Worm (Caenorhabditis elegans) whole organism, young adult: ENCODE data around the gene fat-1.

Source experiments
- F37B4.10 ChIP-seq: fragments of 200-800 bp; sonication (Bioruptor generic); IDR thresholded peaks from 2 replicates; pipeline ENCODE4 v1.3.6; 2022; ENCODE audit warnings: missing genetic modification characterization, missing compliant biosample characterization
- K11D2.4 ChIP-seq: fragments of 200-800 bp; sonication (Bioruptor generic); IDR thresholded peaks from 2 replicates; pipeline ENCODE4 v1.3.6; 2022; ENCODE audit warnings: missing genetic modification reagents, missing genetic modification characterization, missing compliant biosample characterization
- Y67H2A.10 ChIP-seq: fragments of 200-800 bp; sonication (Bioruptor generic); conservative IDR thresholded peaks from 2 replicates; pipeline ENCODE4 v1.3.6; 2022; ENCODE audit warnings: missing genetic modification reagents, missing genetic modification characterization, missing compliant biosample characterization
- bed-1 ChIP-seq: fragments of 200-800 bp; sonication (Bioruptor generic); IDR thresholded peaks from 2 replicates; pipeline ENCODE4 v1.3.6; 2022; ENCODE audit warnings: missing genetic modification reagents, missing genetic modification characterization, missing compliant biosample characterization
- die-1 ChIP-seq: sonication (generic microtip); optimal IDR thresholded peaks from 2 replicates; lab custom pipeline; 2016; ENCODE audit warnings: missing genotype, mild to moderate bottlenecking, missing genetic modification characterization, missing compliant biosample characterization
- let-607 ChIP-seq, 2 experiments: fragments of 200-800 bp in 1 of 2; sonication (Bioruptor generic) in 1 of 2; sonication (generic microtip) in 1 of 2; optimal IDR thresholded peaks; 2 replicates each; lab custom pipeline; 2016 to 2018; ENCODE audit warnings: mild to moderate bottlenecking in 2 of 2, missing compliant biosample characterization in 2 of 2, missing genetic modification characterization in 2 of 2, moderate library complexity in 2 of 2, missing genotype in 1 of 2
- snpc-1.3 ChIP-seq: sonication (generic microtip); optimal IDR thresholded peaks from 2 replicates; lab custom pipeline; 2017; ENCODE audit warnings: missing genetic modification characterization, mild to moderate bottlenecking, missing compliant biosample characterization, antibody characterized with exemption, moderate library complexity, missing genotype, missing genetic modification reagents; ENCODE audit not compliant: insufficient read depth
- snpc-4 ChIP-seq, 5 experiments: fragments of 150-350 bp in 1 of 5; sonication (generic microtip) in 4 of 5; optimal IDR thresholded peaks; 2 replicates each; lab custom pipeline; 2014 to 2018; ENCODE audit warnings: missing genetic modification characterization in 5 of 5, missing biosample characterization in 3 of 5, antibody characterized with exemption in 2 of 5, mild to moderate bottlenecking in 2 of 5, missing compliant biosample characterization in 2 of 5, missing genotype in 2 of 5, moderate library complexity in 2 of 5, missing genetic modification reagents in 1 of 5
- somi-1 ChIP-seq: fragments of 200-800 bp; sonication (Bioruptor generic); optimal IDR thresholded peaks from 2 replicates; lab custom pipeline; 2018; ENCODE audit warnings: mild to moderate bottlenecking, missing genetic modification characterization, missing compliant biosample characterization
- xnd-1 ChIP-seq: sonication (generic microtip); optimal IDR thresholded peaks from 2 replicates; lab custom pipeline; 2016; ENCODE audit warnings: missing genotype, missing genetic modification reagents, missing genetic modification characterization, missing compliant biosample characterization
- ztf-26 ChIP-seq: sonication (generic microtip); optimal IDR thresholded peaks from 2 replicates; lab custom pipeline; 2017; ENCODE audit warnings: missing genetic modification characterization, missing compliant biosample characterization

DNA sequence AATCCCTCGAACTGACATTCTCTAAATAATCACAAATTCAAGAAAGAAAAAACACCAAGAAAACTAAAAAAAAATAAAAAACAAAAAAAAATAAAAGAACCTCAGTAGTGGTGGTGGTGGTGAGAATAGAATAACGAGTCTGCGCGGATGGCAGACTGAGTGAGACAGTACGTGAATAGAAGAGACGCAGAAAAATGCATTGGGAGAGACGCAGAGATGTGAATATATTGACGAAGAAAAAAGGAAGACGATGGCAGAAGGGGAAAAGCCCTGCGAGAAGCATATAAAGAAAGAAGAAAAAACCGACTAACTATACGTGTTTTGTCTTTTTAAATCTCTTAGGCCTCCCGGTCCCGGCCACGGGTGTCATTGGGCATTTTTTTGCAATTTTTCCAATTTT, 43.0 kb upstream of the fat-1 start, which contains the start of gene unc-26:
- TF ChIP-seq snpc-4 (GFP tag; optimal IDR thresholded peaks at IDR 0.05; lab: Kevin White, UChicago) (no peak), snpc-4 (tag; optimal IDR thresholded peaks at IDR 0.05; lab: Kevin White, UChicago) (no peak), let-607 (tag; optimal IDR thresholded peaks at IDR 0.05; lab: Kevin White, UChicago) (no peak), K11D2.4 (GFP tag; lab: Robert Waterston, UW) (no peak), die-1 (tag; lab: Kevin White, UChicago) (no peak), ztf-26 (no peak), Y67H2A.10 (GFP tag; lab: Robert Waterston, UW) (no peak), somi-1 (GFP tag; lab: Kevin White, UChicago) (no peak), snpc-1.3 (tag; lab: Kevin White, UChicago) (no peak), xnd-1 (tag; lab: Kevin White, UChicago) (no peak), bed-1 (GFP tag; lab: Robert Waterston, UW) (no peak), F37B4.10 (GFP tag; lab: Robert Waterston, UW) (no peak)
